Worm (Caenorhabditis elegans) whole organism, early embryonic: Measurements from ENCODE around the gene R11D1.3.

Experiments used
- B0310.2 ChIP-seq: sonication (generic microtip); optimal IDR thresholded peaks from 2 replicates; lab custom pipeline; 2016; ENCODE audit warnings: mild to moderate bottlenecking, missing genetic modification characterization, missing compliant biosample characterization
- F13C5.2 ChIP-seq: sonication (generic microtip); optimal IDR thresholded peaks from 2 replicates; lab custom pipeline; 2017; ENCODE audit warnings: mild to moderate bottlenecking, missing genetic modification characterization, inconsistent platforms, missing compliant biosample characterization
- aly-1 ChIP-seq: sonication (generic microtip); optimal IDR thresholded peaks from 2 replicates; lab custom pipeline; 2016; ENCODE audit warnings: missing genetic modification characterization, missing compliant biosample characterization
- ama-1 ChIP-seq: fragments of 150-350 bp; optimal IDR thresholded peaks from 2 replicates; lab custom pipeline; 2014
- ceh-13 ChIP-seq: fragments of 200-800 bp; sonication (Bioruptor generic); optimal IDR thresholded peaks from 2 replicates; lab custom pipeline; 2018; ENCODE audit warnings: mild to moderate bottlenecking, missing genetic modification characterization, missing compliant biosample characterization
- ceh-36 ChIP-seq: sonication (generic microtip); optimal IDR thresholded peaks from 2 replicates; lab custom pipeline; 2016; ENCODE audit warnings: missing genetic modification characterization, inconsistent platforms, missing compliant biosample characterization
- ets-7 ChIP-seq: sonication (generic microtip); optimal IDR thresholded peaks from 2 replicates; lab custom pipeline; 2016; ENCODE audit warnings: missing genotype, missing genetic modification characterization, missing compliant biosample characterization
- flt-1 ChIP-seq: fragments of 200-800 bp; sonication (Bioruptor generic); IDR thresholded peaks from 2 replicates; pipeline ENCODE4 v1.3.6; 2022; ENCODE audit warnings: missing genetic modification characterization, missing compliant biosample characterization
- hmbx-1 ChIP-seq: sonication (generic microtip); optimal IDR thresholded peaks from 2 replicates; lab custom pipeline; 2016; ENCODE audit warnings: mild to moderate bottlenecking, missing genetic modification characterization, missing compliant biosample characterization
- hmg-4 ChIP-seq: fragments of 200-800 bp; sonication (Bioruptor generic); optimal IDR thresholded peaks from 2 replicates; lab custom pipeline; 2018; ENCODE audit warnings: mild to moderate bottlenecking, missing genetic modification characterization, missing compliant biosample characterization
- hnd-1 ChIP-seq: sonication (generic microtip); optimal IDR thresholded peaks from 2 replicates; lab custom pipeline; 2016; ENCODE audit warnings: missing genetic modification characterization, missing compliant biosample characterization
- pes-1 ChIP-seq: fragments of 200-800 bp; sonication (Bioruptor generic); IDR thresholded peaks from 2 replicates; pipeline ENCODE4 v1.3.6; 2022; ENCODE audit warnings: missing genetic modification reagents, missing genetic modification characterization, missing compliant biosample characterization
- scrt-1 ChIP-seq: fragments of 200-800 bp; sonication (Bioruptor generic); IDR thresholded peaks from 2 replicates; pipeline ENCODE4 v1.3.6; 2022; ENCODE audit warnings: missing genetic modification characterization, missing compliant biosample characterization
- sea-1 ChIP-seq: fragments of 200-800 bp; sonication (Bioruptor generic); conservative IDR thresholded peaks from 2 replicates; pipeline ENCODE4 v1.3.6; 2022; ENCODE audit warnings: missing genetic modification characterization, missing compliant biosample characterization
- tbx-11 ChIP-seq: fragments of 200-800 bp; sonication (Bioruptor generic); IDR thresholded peaks from 2 replicates; pipeline ENCODE4 v1.3.6; 2022; ENCODE audit warnings: missing genetic modification characterization, missing compliant biosample characterization
- tbx-37 ChIP-seq: fragments of 200-800 bp; sonication (Bioruptor generic); conservative IDR thresholded peaks from 2 replicates; pipeline ENCODE4 v1.3.6; 2022; ENCODE audit warnings: missing genetic modification reagents, missing genetic modification characterization, missing compliant biosample characterization
- tra-4 ChIP-seq: sonication (generic microtip); optimal IDR thresholded peaks from 2 replicates; lab custom pipeline; 2017; ENCODE audit warnings: missing genetic modification characterization, missing compliant biosample characterization

Gene R11D1.3

ce11 chrV:12747856-12748255 lies 36.0 kb upstream of the R11D1.3 start, which contains the start of gene C15C8.5:
Gene C15C8.5, plus strand, starts transcription at chrV:12748007.
- TF ChIP-seq sea-1 (no peak), ceh-36 (tag; lab: Kevin White, UChicago) (no peak), ama-1 (lab: Kevin White, UChicago) (no peak), hmg-4 (no peak), tbx-37 (GFP tag; lab: Robert Waterston, UW) (no peak)

DNA sequence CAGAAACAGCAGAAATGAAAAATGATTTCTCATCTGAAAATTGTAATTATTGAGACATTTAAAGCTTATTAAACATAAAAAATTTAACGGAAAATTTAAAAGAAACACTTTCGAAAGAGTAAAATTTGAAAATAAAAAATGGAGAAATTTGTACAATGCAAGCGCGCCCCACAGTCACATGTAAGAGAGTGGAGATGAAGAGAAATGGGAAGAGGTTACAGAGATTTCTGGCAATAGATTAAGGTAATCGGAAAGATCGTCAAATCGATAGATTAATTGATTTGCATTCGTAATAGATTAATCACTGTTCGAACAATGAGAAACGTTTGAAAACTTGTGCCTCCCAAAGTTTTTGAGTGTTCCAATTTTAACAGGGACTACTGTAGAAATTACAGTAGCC lies 35.5 kb upstream of the R11D1.3 start, which contains the start of gene C15C8.4:
Gene C15C8.4, minus strand, starts transcription at position 33 of the 400 bp plus-strand sequence.
- TF ChIP-seq hmg-4 (no peak), pes-1 (no peak), hmbx-1 (no peak), F13C5.2 (tag; lab: Kevin White, UChicago) (no peak), ama-1 (lab: Kevin White, UChicago) (no peak), ets-7 (tag; lab: Kevin White, UChicago) (no peak), B0310.2 (tag; lab: Kevin White, UChicago) (no peak), tbx-37 (GFP tag; lab: Robert Waterston, UW) (no peak), sea-1 (no peak), hnd-1 (tag; lab: Kevin White, UChicago) (no peak), tbx-11 (GFP tag; lab: Robert Waterston, UW) (no peak)

- no peak for TF ChIP-seq B0310.2 (tag; lab: Kevin White, UChicago)
- TF ChIP-seq aly-1 (tag; lab: Kevin White, UChicago): no peak
- no peak for TF ChIP-seq hnd-1 (tag; lab: Kevin White, UChicago)
- no peak for TF ChIP-seq tbx-37 (GFP tag; lab: Robert Waterston, UW)
- TF ChIP-seq ama-1 (lab: Kevin White, UChicago): no peak
- TF ChIP-seq ceh-13 (GFP tag; lab: Kevin White, UChicago): no peak
- TF ChIP-seq scrt-1 (GFP tag; lab: Robert Waterston, UW): no peak
- TF ChIP-seq pes-1: no peak
These were observed 33.1 kb upstream of the R11D1.3 start, which contains the start of gene C15C8.7 for ce11 chrV:12744979-12745378. Gene C15C8.7, minus strand, starts transcription at chrV:12745050.

- TF ChIP-seq ceh-13 (GFP tag; lab: Kevin White, UChicago): no peak
- no peak for TF ChIP-seq ceh-36 (tag; lab: Kevin White, UChicago)
- no peak for TF ChIP-seq scrt-1 (GFP tag; lab: Robert Waterston, UW)
- TF ChIP-seq ets-7 (tag; lab: Kevin White, UChicago): no peak
- TF ChIP-seq F13C5.2 (tag; lab: Kevin White, UChicago): no peak
- no peak for TF ChIP-seq ama-1 (lab: Kevin White, UChicago)
- no peak for TF ChIP-seq B0310.2 (tag; lab: Kevin White, UChicago)
- no peak for TF ChIP-seq flt-1 (GFP tag; lab: Robert Waterston, UW)
- TF ChIP-seq tbx-37 (GFP tag; lab: Robert Waterston, UW): no peak
- no peak for TF ChIP-seq tra-4
These were observed 32.0 kb upstream of the R11D1.3 start for ce11 chrV:12743778-12744502.

DNA sequence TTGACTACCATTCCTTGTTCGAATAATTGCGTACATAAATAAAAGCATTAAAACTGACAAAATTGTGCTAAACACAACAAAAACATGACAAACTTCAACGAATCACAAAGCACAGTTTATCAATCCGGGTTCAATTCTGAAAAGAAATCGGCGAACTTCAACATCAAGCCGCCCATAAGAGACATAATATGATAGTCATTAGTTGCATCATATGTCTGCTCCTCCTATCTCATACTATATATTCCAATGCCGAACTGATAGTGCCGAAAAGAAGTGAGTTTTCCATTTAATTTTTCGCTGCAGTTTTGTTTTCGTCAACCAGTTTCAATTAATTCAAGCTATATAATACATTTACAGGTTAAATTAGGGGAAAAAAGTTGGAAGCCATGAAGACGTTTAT lies 29.8 kb upstream of the R11D1.3 start, which contains the start of gene hrg-7:
Gene hrg-7, plus strand, starts transcription at position 358 of the 400 bp plus-strand sequence.
- TF ChIP-seq ceh-13 (GFP tag; lab: Kevin White, UChicago) (no peak), tbx-37 (GFP tag; lab: Robert Waterston, UW) (no peak), sea-1 (no peak), pes-1 (no peak), F13C5.2 (tag; lab: Kevin White, UChicago) (no peak), B0310.2 (tag; lab: Kevin White, UChicago) (no peak), tbx-11 (GFP tag; lab: Robert Waterston, UW) (no peak), hmg-4 (no peak), ets-7 (tag; lab: Kevin White, UChicago) (no peak), tra-4 (no peak), hmbx-1 (no peak), ceh-36 (tag; lab: Kevin White, UChicago) (no peak), hnd-1 (tag; lab: Kevin White, UChicago) (no peak), scrt-1 (GFP tag; lab: Robert Waterston, UW) (no peak), aly-1 (tag; lab: Kevin White, UChicago) (no peak), ama-1 (lab: Kevin White, UChicago) (no peak)

ce11 chrV:12736166-12736753 lies 24.4 kb upstream of the R11D1.3 start, which contains the start of gene cky-1:
Gene cky-1, plus strand, starts transcription at chrV:12736703.
- no peak for TF ChIP-seq aly-1 (tag; lab: Kevin White, UChicago)
- TF ChIP-seq tbx-37 (GFP tag; lab: Robert Waterston, UW): no peak
- TF ChIP-seq ceh-36 (tag; lab: Kevin White, UChicago): no peak
- no peak for TF ChIP-seq hmg-4
- TF ChIP-seq B0310.2 (tag; lab: Kevin White, UChicago): no peak
- TF ChIP-seq ceh-13 (GFP tag; lab: Kevin White, UChicago): no peak
- no peak for TF ChIP-seq tra-4
- TF ChIP-seq ets-7 (tag; lab: Kevin White, UChicago): no peak

DNA sequence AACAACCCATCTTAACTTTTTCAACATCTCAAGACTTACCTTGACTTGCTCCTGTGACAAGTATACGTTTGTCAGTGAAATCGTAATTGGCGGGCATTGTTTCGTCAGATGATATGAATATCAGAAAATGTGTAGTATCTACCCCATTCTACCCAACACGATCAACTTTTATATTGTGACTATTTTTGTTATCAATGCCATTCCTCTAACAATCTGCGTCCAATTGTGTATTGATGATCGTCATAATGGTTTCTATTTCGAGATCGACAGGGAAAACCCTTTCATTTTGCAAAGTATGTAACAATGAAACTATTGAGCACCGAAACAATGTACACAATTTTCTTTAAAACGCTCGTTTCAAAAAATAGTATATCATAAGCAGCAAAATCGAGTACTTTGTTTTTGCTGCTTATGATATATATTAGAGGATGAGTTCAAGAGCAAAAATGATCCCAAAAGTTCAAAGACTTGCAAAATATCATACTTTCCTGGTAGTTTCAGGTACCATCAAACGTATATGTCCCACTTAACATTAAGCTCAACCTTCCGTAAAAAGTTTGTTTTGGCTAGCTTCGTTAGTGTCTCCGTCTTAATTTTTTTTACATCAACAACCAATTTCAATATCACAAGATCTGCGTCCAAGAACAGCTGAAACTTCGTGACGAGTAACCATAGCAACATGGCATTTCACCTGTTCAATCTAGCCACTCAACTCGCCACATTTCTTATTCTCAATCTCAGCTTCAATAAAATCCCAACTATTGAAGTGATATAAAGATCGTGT lies 21.8 kb upstream of the R11D1.3 start, which contains the start of the genes dhs-21 and xbx-9:
Gene dhs-21, minus strand, starts transcription at position 181 of the 784 bp plus-strand sequence.
Gene xbx-9, plus strand, starts transcription at position 734 of the 784 bp plus-strand sequence.
- TF ChIP-seq F13C5.2 (tag; lab: Kevin White, UChicago) (no peak), tbx-11 (GFP tag; lab: Robert Waterston, UW) (no peak), ama-1 (lab: Kevin White, UChicago) (no peak), B0310.2 (tag; lab: Kevin White, UChicago) (no peak), hmbx-1 (no peak)
